Fruit fly (Drosophila melanogaster) whole organism, embryonic: ENCODE results near the gene Plod.
A peak's percentile ranks its signal among the peaks of the same experiment; 100 is the strongest.

Source experiments
- Aef1 ChIP-seq: fragments of 200-800 bp; sonication (Bioruptor generic); IDR thresholded peaks from 3 replicates; pipeline ENCODE4 v1.3.6; 2022; ENCODE audit warnings: missing biosample characterization, missing genetic modification characterization
- Awh ChIP-seq: fragments of 200-800 bp; sonication (Bioruptor generic); IDR thresholded peaks from 2 replicates; pipeline ENCODE4, ENCODE4 v1.3.6; 2022; ENCODE audit warnings: missing biosample characterization, missing genetic modification characterization
- CG10209 ChIP-seq: fragments of 200-800 bp; sonication (Bioruptor generic); optimal IDR thresholded peaks from 3 replicates; lab custom pipeline; 2017; ENCODE audit warnings: missing biosample characterization, mild to moderate bottlenecking, missing genetic modification characterization, missing genetic modification reagents
- CG11723 ChIP-seq: fragments of 200-800 bp; sonication (Bioruptor generic); optimal IDR thresholded peaks from 2 replicates; lab custom pipeline; 2017; ENCODE audit warnings: missing biosample characterization, mild to moderate bottlenecking, missing genetic modification characterization
- CG12071 ChIP-seq: fragments of 200-800 bp; sonication (Bioruptor generic); optimal IDR thresholded peaks from 3 replicates; lab custom pipeline; 2018; ENCODE audit warnings: missing biosample characterization, mild to moderate bottlenecking, missing genetic modification characterization
- CG13123 ChIP-seq: fragments of 200-800 bp; sonication (Bioruptor generic); optimal IDR thresholded peaks from 2 replicates; lab custom pipeline; 2016; ENCODE audit warnings: missing biosample characterization, missing genetic modification characterization
- CG13287 ChIP-seq: fragments of 200-800 bp; sonication (Bioruptor generic); IDR thresholded peaks from 2 replicates; pipeline ENCODE4 v1.3.6; 2022; ENCODE audit warnings: missing biosample characterization, missing genetic modification characterization; ENCODE audit not compliant: partially characterized antibody
- CG14014 ChIP-seq: fragments of 200-800 bp; sonication (Bioruptor generic); IDR thresholded peaks from 2 replicates; pipeline ENCODE4 v1.3.6; 2022; ENCODE audit warnings: missing biosample characterization, missing genetic modification characterization
- CG14965 ChIP-seq: fragments of 200-800 bp; sonication (Bioruptor generic); optimal IDR thresholded peaks from 2 replicates; lab custom pipeline; 2016; ENCODE audit warnings: missing biosample characterization, missing genetic modification characterization, borderline replicate concordance
- CG15073 ChIP-seq: fragments of 200-800 bp; sonication (Bioruptor generic); optimal IDR thresholded peaks from 2 replicates; lab custom pipeline; 2016; ENCODE audit warnings: missing biosample characterization, missing genetic modification characterization
- CG1602 ChIP-seq: fragments of 200-800 bp; sonication (Bioruptor generic); optimal IDR thresholded peaks from 3 replicates; lab custom pipeline; 2016; ENCODE audit warnings: missing biosample characterization, missing genetic modification characterization
- CG16863 ChIP-seq: fragments of 200-800 bp; sonication (Bioruptor generic); optimal IDR thresholded peaks from 3 replicates; lab custom pipeline; 2016; ENCODE audit warnings: missing biosample characterization, missing genetic modification characterization
- CG17186 ChIP-seq: fragments of 200-800 bp; sonication (Bioruptor generic); optimal IDR thresholded peaks from 3 replicates; lab custom pipeline; 2017; ENCODE audit warnings: missing biosample characterization, missing genetic modification reagents, missing genetic modification characterization
- CG17359 ChIP-seq: fragments of 200-800 bp; sonication (Bioruptor generic); optimal IDR thresholded peaks from 3 replicates; lab custom pipeline; 2018; ENCODE audit warnings: missing biosample characterization, mild to moderate bottlenecking, missing genetic modification characterization, moderate library complexity
- CG17568 ChIP-seq: fragments of 200-800 bp; sonication (Bioruptor generic); optimal IDR thresholded peaks from 2 replicates; lab custom pipeline; 2018; ENCODE audit warnings: missing biosample characterization, mild to moderate bottlenecking, missing genetic modification characterization, moderate library complexity
- CG2199 ChIP-seq: fragments of 200-800 bp; sonication (Bioruptor generic); IDR thresholded peaks from 3 replicates; pipeline ENCODE4 v1.3.6; 2022; ENCODE audit warnings: missing biosample characterization, missing genetic modification characterization
- CG2712 ChIP-seq: fragments of 200-800 bp; optimal IDR thresholded peaks from 3 replicates; lab custom pipeline; 2019; ENCODE audit warnings: missing biosample characterization, mild to moderate bottlenecking, missing genetic modification characterization, moderate library complexity
- CG33557 ChIP-seq: fragments of 200-800 bp; sonication (Bioruptor generic); optimal IDR thresholded peaks from 2 replicates; lab custom pipeline; 2019; ENCODE audit warnings: missing biosample characterization, mild to moderate bottlenecking, missing genetic modification characterization, moderate library complexity
- CG4404 ChIP-seq: fragments of 200-800 bp; sonication (Bioruptor generic); IDR thresholded peaks from 2 replicates; pipeline ENCODE4 v1.3.6; 2022; ENCODE audit warnings: missing biosample characterization, missing genetic modification characterization
- CG7556 ChIP-seq: fragments of 200-800 bp; sonication (Bioruptor generic); optimal IDR thresholded peaks from 2 replicates; lab custom pipeline; 2017; ENCODE audit warnings: missing biosample characterization, mild to moderate bottlenecking, missing genetic modification characterization
- CG9609 ChIP-seq: fragments of 200-800 bp; sonication (Bioruptor generic); optimal IDR thresholded peaks from 3 replicates; lab custom pipeline; 2016; ENCODE audit warnings: missing biosample characterization, missing genetic modification characterization
- CG9817 ChIP-seq: fragments of 200-800 bp; sonication (Bioruptor generic); optimal IDR thresholded peaks from 2 replicates; lab custom pipeline; 2018; ENCODE audit warnings: missing biosample characterization, mild to moderate bottlenecking, missing genetic modification characterization, moderate library complexity
- CoRest ChIP-seq: fragments of 200-800 bp; sonication (Bioruptor generic); optimal IDR thresholded peaks from 3 replicates; lab custom pipeline; 2018; ENCODE audit warnings: missing biosample characterization, mild to moderate bottlenecking, missing genetic modification characterization, moderate library complexity
- Drgx ChIP-seq: fragments of 200-800 bp; sonication (Bioruptor generic); IDR thresholded peaks from 2 replicates; pipeline ENCODE4 v1.3.6; 2022; ENCODE audit warnings: missing biosample characterization, missing genetic modification characterization
- Fer2 ChIP-seq: fragments of 200-800 bp; sonication (Bioruptor generic); optimal IDR thresholded peaks from 2 replicates; lab custom pipeline; 2018; ENCODE audit warnings: missing biosample characterization, mild to moderate bottlenecking, missing genetic modification characterization, moderate library complexity
- Lim3 ChIP-seq: fragments of 200-800 bp; sonication (Bioruptor generic); IDR thresholded peaks from 2 replicates; pipeline ENCODE4 v1.3.6; 2022; ENCODE audit warnings: missing biosample characterization, missing genetic modification characterization
- Meics ChIP-seq: fragments of 200-800 bp; sonication (Bioruptor generic); optimal IDR thresholded peaks from 2 replicates; lab custom pipeline; 2017; ENCODE audit warnings: missing biosample characterization, mild to moderate bottlenecking, missing genetic modification characterization
- Oaz ChIP-seq: fragments of 200-800 bp; sonication (Bioruptor generic); IDR thresholded peaks from 2 replicates; pipeline ENCODE4 v1.3.6; 2022; ENCODE audit warnings: missing biosample characterization, missing genetic modification characterization
- Optix ChIP-seq: fragments of 200-800 bp; sonication (Bioruptor generic); IDR thresholded peaks from 3 replicates; pipeline ENCODE4 v1.3.6; 2022; ENCODE audit warnings: missing biosample characterization, missing genetic modification characterization
- Side ChIP-seq: fragments of 200-800 bp; sonication (Bioruptor generic); optimal IDR thresholded peaks from 2 replicates; lab custom pipeline; 2016; ENCODE audit warnings: missing biosample characterization, missing genetic modification characterization
- Trl ChIP-seq, 3 experiments: fragments of >200 bp in 2 of 3; fragments of 200-800 bp in 1 of 3; sonication (Bioruptor generic) in 1 of 3; optimal IDR thresholded peaks; 2 replicates in 1 of 3; 3 replicates in 2 of 3; lab custom pipeline; 2016 to 2017; ENCODE audit warnings: missing biosample characterization in 1 of 3, missing genetic modification characterization in 1 of 3
- Vsx1 ChIP-seq: fragments of 200-800 bp; sonication (Bioruptor generic); optimal IDR thresholded peaks from 2 replicates; lab custom pipeline; 2017; ENCODE audit warnings: missing biosample characterization, mild to moderate bottlenecking, missing genetic modification characterization, missing genetic modification reagents
- amos ChIP-seq: fragments of 200-800 bp; sonication (Bioruptor generic); IDR thresholded peaks from 2 replicates; pipeline ENCODE4 v1.3.6; 2022; ENCODE audit warnings: missing biosample characterization, missing genetic modification characterization; ENCODE audit not compliant: partially characterized antibody
- caup ChIP-seq: fragments of 200-800 bp; sonication (Bioruptor generic); optimal IDR thresholded peaks from 3 replicates; lab custom pipeline; 2017; ENCODE audit warnings: missing biosample characterization, mild to moderate bottlenecking, missing genetic modification characterization, moderate library complexity; ENCODE audit not compliant: severe bottlenecking
- kni ChIP-seq: fragments of 200-800 bp; sonication (Bioruptor generic); optimal IDR thresholded peaks from 3 replicates; lab custom pipeline; 2017; ENCODE audit warnings: mild to moderate bottlenecking, missing biosample characterization, missing genetic modification reagents, missing genetic modification characterization
- knrl ChIP-seq: fragments of 200-800 bp; sonication (Bioruptor generic); IDR thresholded peaks from 3 replicates; pipeline ENCODE4 v1.3.6; 2022; ENCODE audit warnings: missing biosample characterization, missing genetic modification characterization; ENCODE audit not compliant: partially characterized antibody
- prd ChIP-seq, 3 experiments: fragments of >200 bp in 2 of 3; fragments of 200-800 bp in 1 of 3; sonication (Bioruptor generic) in 1 of 3; optimal IDR thresholded peaks in 2 of 3; IDR thresholded peaks in 1 of 3; 2 replicates in 2 of 3; 3 replicates in 1 of 3; pipeline versions ENCODE4 v1.3.6 to Lab custom; 2017 to 2022; ENCODE audit warnings: missing biosample characterization in 1 of 3, missing genetic modification characterization in 1 of 3
- repo ChIP-seq: fragments of 200-800 bp; sonication (Bioruptor generic); optimal IDR thresholded peaks from 2 replicates; lab custom pipeline; 2016; ENCODE audit warnings: missing biosample characterization, missing genetic modification characterization
- sc ChIP-seq, 3 experiments: fragments of >200 bp in 2 of 3; fragments of 200-800 bp in 1 of 3; sonication (Bioruptor generic) in 1 of 3; optimal IDR thresholded peaks; 2 replicates in 2 of 3; 3 replicates in 1 of 3; lab custom pipeline; 2017; ENCODE audit warnings: mild to moderate bottlenecking in 1 of 3, missing biosample characterization in 1 of 3, missing genetic modification characterization in 1 of 3, missing genetic modification reagents in 1 of 3
- scrt ChIP-seq: fragments of 200-800 bp; sonication (Bioruptor generic); optimal IDR thresholded peaks from 2 replicates; lab custom pipeline; 2018; ENCODE audit warnings: missing biosample characterization, mild to moderate bottlenecking, missing genetic modification characterization, moderate library complexity
- slou ChIP-seq: fragments of 200-800 bp; sonication (Bioruptor generic); optimal IDR thresholded peaks from 3 replicates; lab custom pipeline; 2016; ENCODE audit warnings: missing biosample characterization, missing genetic modification characterization
- ssp ChIP-seq: fragments of 200-800 bp; sonication (Bioruptor generic); IDR thresholded peaks from 2 replicates; pipeline ENCODE4 v1.3.6; 2022; ENCODE audit warnings: missing biosample characterization, missing genetic modification characterization
- tgo ChIP-seq: fragments of 200-800 bp; sonication (Bioruptor generic); IDR thresholded peaks from 3 replicates; pipeline ENCODE4 v1.3.6; 2022; ENCODE audit warnings: missing biosample characterization, missing genetic modification characterization
- trem ChIP-seq: fragments of 200-800 bp; optimal IDR thresholded peaks from 3 replicates; lab custom pipeline; 2019; ENCODE audit warnings: missing biosample characterization, mild to moderate bottlenecking, missing genetic modification characterization, moderate library complexity
- trh ChIP-seq: fragments of 200-800 bp; sonication (Bioruptor generic); optimal IDR thresholded peaks from 2 replicates; lab custom pipeline; 2016; ENCODE audit warnings: missing biosample characterization, missing genetic modification characterization
- vvl ChIP-seq: fragments of 200-800 bp; sonication (Bioruptor generic); IDR thresholded peaks from 2 replicates; pipeline ENCODE4 v1.3.6; 2022; ENCODE audit warnings: missing biosample characterization, missing genetic modification characterization
- zen ChIP-seq: fragments of 200-800 bp; sonication (Bioruptor generic); optimal IDR thresholded peaks from 3 replicates; lab custom pipeline; 2018; ENCODE audit warnings: missing biosample characterization, mild to moderate bottlenecking, missing genetic modification characterization, moderate library complexity

Gene Plod

dm6 chr3L:11148478-11149251 is 57.2 kb downstream of the Plod start (continued):
- TF ChIP-seq Trl (optimal IDR thresholded peaks at IDR 0.05; lab: Kevin White, UChicago) (no peak), Trl (GFP tag; optimal IDR thresholded peaks at IDR 0.05; lab: Kevin White, UChicago) (no peak), CG15073 (GFP tag; lab: Kevin White, UChicago) (no peak), tgo (GFP tag; lab: Robert Waterston, UW) (peak; percentile 57; the same call in 2 of the 3 replicates), CG10209 (peak; percentile 18), Awh (GFP tag; lab: Robert Waterston, UW) (peak; percentile 60), knrl (GFP tag; lab: Robert Waterston, UW) (no peak), CG1602 (GFP tag; lab: Kevin White, UChicago) (peak; percentile 21), CG4404 (GFP tag; lab: Robert Waterston, UW) (no peak), sc (optimal IDR thresholded peaks at IDR 0.05; lab: Kevin White, UChicago) (no peak), sc (GFP tag; optimal IDR thresholded peaks at IDR 0.05; lab: Kevin White, UChicago) (peak; percentile 41), Vsx1 (GFP tag; lab: Kevin White, UChicago) (no peak), Meics (GFP tag; lab: Kevin White, UChicago) (peak; percentile 26), kni (GFP tag; lab: Kevin White, UChicago) (no peak), Side (GFP tag; lab: Kevin White, UChicago) (no peak), ssp (GFP tag; lab: Robert Waterston, UW) (no peak), Drgx (GFP tag; lab: Robert Waterston, UW) (peak; percentile 74), amos (GFP tag; lab: Robert Waterston, UW) (no peak), slou (no peak), caup (no peak), Optix (GFP tag; lab: Robert Waterston, UW) (no peak), trem (tag; lab: Kevin White, UChicago) (peak; percentile 35), CG14965 (GFP tag; lab: Kevin White, UChicago) (no peak), CG12071 (GFP tag; lab: Kevin White, UChicago) (peak; percentile 16), CG9609 (no peak), trh (GFP tag; lab: Kevin White, UChicago) (no peak), CG14014 (GFP tag; lab: Robert Waterston, UW) (peak; percentile 22; the same call in 1 of the 2 replicates), Aef1 (GFP tag; lab: Robert Waterston, UW) (no peak), CG7556 (GFP tag; lab: Kevin White, UChicago) (peak; percentile 24), CG2199 (GFP tag; lab: Robert Waterston, UW) (no peak), CG17568 (GFP tag; lab: Kevin White, UChicago) (no peak), CG11723 (no peak), CG2712 (peak; percentile 70), CG17359 (tag; lab: Kevin White, UChicago) (peak; percentile 68), prd (optimal IDR thresholded peaks at IDR 0.05; lab: Kevin White, UChicago) (no peak), prd (GFP tag; IDR thresholded peaks at IDR 0.05; lab: Robert Waterston, UW) (peak; percentile 56; the same call in 2 of the 3 replicates), Lim3 (GFP tag; lab: Robert Waterston, UW) (no peak), zen (tag; lab: Kevin White, UChicago) (no peak), CG9817 (tag; lab: Kevin White, UChicago) (no peak), Fer2 (tag; lab: Kevin White, UChicago) (no peak), Oaz (GFP tag; lab: Robert Waterston, UW) (no peak), repo (no peak), vvl (GFP tag; lab: Robert Waterston, UW) (peak; percentile 87), CG17186 (GFP tag; lab: Kevin White, UChicago) (no peak), CG16863 (GFP tag; lab: Kevin White, UChicago) (peak; percentile 23), CG13123 (GFP tag; lab: Kevin White, UChicago) (no peak), CG13287 (GFP tag; lab: Robert Waterston, UW) (no peak), scrt (GFP tag; lab: Kevin White, UChicago) (no peak), CG33557 (GFP tag; lab: Kevin White, UChicago) (no peak), CoRest (peak; percentile 48)
